Worm (Caenorhabditis elegans): ENCODE results near the gene josd-1.
"Not testable (repeated sequence)": the region's sequence is repeated elsewhere in the genome, so short reads cannot be mapped to it uniquely, and the experiment has no call there.

Gene josd-1

ce11 chrIII:2879703-2880102 is 43.3 kb downstream of the josd-1 start (continued):
- TF ChIP-seq sea-2 (GFP tag; IDR thresholded peaks at IDR 0.05), result no peak

ce11 chrIII:2881117-2881516 is 44.7 kb downstream of the josd-1 start:
- TF ChIP-seq F37B4.10 (GFP tag; IDR thresholded peaks at IDR 0.05) (no peak), hmg-1.2 (GFP tag; IDR thresholded peaks at IDR 0.05) (peak; percentile 64; the same call in 1 of the 2 replicates), cebp-1 (GFP tag; IDR thresholded peaks at IDR 0.05) (no peak), cebp-1 (tag; optimal IDR thresholded peaks at IDR 0.05) (peak; percentile 2), ceh-91 (GFP tag; IDR thresholded peaks at IDR 0.05) (no peak), lin-35 (GFP tag; optimal IDR thresholded peaks at IDR 0.05) (no peak), die-1 (tag; optimal IDR thresholded peaks at IDR 0.05) (no peak)

ce11 chrIII:2881989-2882388 is 45.5 kb downstream of the josd-1 start, which contains the start of gene F56F11.2:
Gene F56F11.2 (plus strand): TSS chrIII:2882289.
- TF ChIP-seq pbrm-1 (GFP tag; IDR thresholded peaks at IDR 0.05); pha-4 (tag; optimal IDR thresholded peaks at IDR 0.05); dpff-1 (tag; optimal IDR thresholded peaks at IDR 0.05): not testable (repeated sequence)
